Worm (Caenorhabditis elegans) whole organism, young adult: ENCODE data around the gene srx-133.
A peak's percentile ranks its signal among the peaks of the same experiment; 100 is the strongest.

Source experiments
- C06A6.2 ChIP-seq: fragments of 200-800 bp; sonication (Bioruptor generic); conservative IDR thresholded peaks from 2 replicates; pipeline ENCODE4 v1.3.6; 2022; ENCODE audit warnings: missing genetic modification characterization, missing compliant biosample characterization
- F49E8.2 ChIP-seq: sonication (generic microtip); optimal IDR thresholded peaks from 3 replicates; lab custom pipeline; 2017; ENCODE audit warnings: missing genetic modification characterization, mild to moderate bottlenecking, missing compliant biosample characterization, antibody characterized with exemption, moderate library complexity; ENCODE audit not compliant: insufficient read depth
- F52B5.7 ChIP-seq: sonication (generic microtip); optimal IDR thresholded peaks from 2 replicates; lab custom pipeline; 2016; ENCODE audit warnings: mild to moderate bottlenecking, missing genetic modification characterization, missing compliant biosample characterization
- F57C9.4 ChIP-seq: sonication (generic microtip); optimal IDR thresholded peaks from 2 replicates; lab custom pipeline; 2017; ENCODE audit warnings: mild to moderate bottlenecking, missing genetic modification characterization, missing compliant biosample characterization
- atf-7 ChIP-seq: sonication (generic microtip); optimal IDR thresholded peaks from 2 replicates; lab custom pipeline; 2017; ENCODE audit warnings: mild to moderate bottlenecking, missing genetic modification characterization, missing compliant biosample characterization
- bed-2 ChIP-seq: fragments of 200-800 bp; sonication (Bioruptor generic); IDR thresholded peaks from 2 replicates; pipeline ENCODE4 v1.3.6; 2022; ENCODE audit warnings: missing genetic modification reagents, missing genetic modification characterization, missing compliant biosample characterization
- cebp-1 ChIP-seq, 2 experiments: fragments of 200-800 bp in 1 of 2; sonication (Bioruptor generic) in 1 of 2; sonication (generic microtip) in 1 of 2; IDR thresholded peaks in 1 of 2; optimal IDR thresholded peaks in 1 of 2; 2 replicates each; pipeline versions ENCODE4 v1.3.6 to Lab custom; 2017 to 2022; ENCODE audit warnings: missing compliant biosample characterization in 2 of 2, missing genetic modification characterization in 2 of 2, mild to moderate bottlenecking in 1 of 2, missing genetic modification reagents in 1 of 2, moderate library complexity in 1 of 2
- ceh-100 ChIP-seq: fragments of 200-800 bp; sonication (Bioruptor generic); IDR thresholded peaks from 2 replicates; pipeline ENCODE4 v1.3.6; 2022; ENCODE audit warnings: missing genetic modification reagents, missing genetic modification characterization, missing compliant biosample characterization
- ceh-27 ChIP-seq: fragments of 200-800 bp; sonication (Bioruptor generic); optimal IDR thresholded peaks from 2 replicates; lab custom pipeline; 2018; ENCODE audit warnings: mild to moderate bottlenecking, missing genetic modification characterization, moderate library complexity, missing compliant biosample characterization
- die-1 ChIP-seq: sonication (generic microtip); optimal IDR thresholded peaks from 2 replicates; lab custom pipeline; 2016; ENCODE audit warnings: missing genotype, mild to moderate bottlenecking, missing genetic modification characterization, missing compliant biosample characterization
- hlh-26 ChIP-seq: fragments of 200-800 bp; sonication (Bioruptor generic); conservative IDR thresholded peaks from 2 replicates; pipeline ENCODE4 v1.3.6; 2022; ENCODE audit warnings: missing genetic modification reagents, missing genetic modification characterization, missing compliant biosample characterization
- hmg-1.2 ChIP-seq: fragments of 200-800 bp; sonication (Bioruptor generic); IDR thresholded peaks from 2 replicates; pipeline ENCODE4 v1.3.6; 2022; ENCODE audit warnings: missing genetic modification reagents, missing genetic modification characterization, missing compliant biosample characterization
- hsf-1 ChIP-seq: fragments of 200-800 bp; sonication (Bioruptor generic); IDR thresholded peaks from 2 replicates; pipeline ENCODE4 v1.3.6; 2022; ENCODE audit warnings: missing genetic modification reagents, missing genetic modification characterization, missing compliant biosample characterization
- nfyb-1 ChIP-seq: fragments of 200-800 bp; sonication (Bioruptor generic); IDR thresholded peaks from 2 replicates; pipeline ENCODE4 v1.3.6; 2022; ENCODE audit warnings: missing genetic modification reagents, missing genetic modification characterization, missing compliant biosample characterization
- nhr-179 ChIP-seq: sonication (generic microtip); optimal IDR thresholded peaks from 2 replicates; lab custom pipeline; 2016; ENCODE audit warnings: mild to moderate bottlenecking, missing genetic modification characterization, missing compliant biosample characterization
- nhr-27 ChIP-seq: fragments of 200-800 bp; sonication (Bioruptor generic); optimal IDR thresholded peaks from 2 replicates; lab custom pipeline; 2018; ENCODE audit warnings: mild to moderate bottlenecking, missing genetic modification characterization, moderate library complexity, missing compliant biosample characterization
- nhr-80 ChIP-seq: sonication (generic microtip); optimal IDR thresholded peaks from 2 replicates; lab custom pipeline; 2016; ENCODE audit warnings: missing genetic modification characterization, missing compliant biosample characterization
- snpc-1.3 ChIP-seq: sonication (generic microtip); optimal IDR thresholded peaks from 2 replicates; lab custom pipeline; 2017; ENCODE audit warnings: missing genetic modification characterization, mild to moderate bottlenecking, missing compliant biosample characterization, antibody characterized with exemption, moderate library complexity, missing genotype, missing genetic modification reagents; ENCODE audit not compliant: insufficient read depth
- tbx-9 ChIP-seq: sonication (generic microtip); optimal IDR thresholded peaks from 2 replicates; lab custom pipeline; 2016; ENCODE audit warnings: borderline replicate concordance, missing genetic modification characterization, inconsistent platforms, missing compliant biosample characterization
- unc-130 ChIP-seq: sonication (generic microtip); optimal IDR thresholded peaks from 2 replicates; lab custom pipeline; 2016; ENCODE audit warnings: missing genetic modification reagents, missing genetic modification characterization, missing compliant biosample characterization
- ztf-22 ChIP-seq: fragments of 200-800 bp; sonication (Bioruptor generic); optimal IDR thresholded peaks from 2 replicates; lab custom pipeline; 2018; ENCODE audit warnings: mild to moderate bottlenecking, missing genetic modification characterization, moderate library complexity, missing compliant biosample characterization

srx-133 gene

ce11 chrV:13893583-13893982 lies 45.1 kb downstream of the srx-133 start (continued):
- TF ChIP-seq cebp-1 (GFP tag; IDR thresholded peaks at IDR 0.05; lab: Robert Waterston, UW): no peak
- peak; percentile 1 for TF ChIP-seq cebp-1 (tag; optimal IDR thresholded peaks at IDR 0.05; lab: Kevin White, UChicago)

ce11 chrV:13898356-13898755 lies 49.9 kb downstream of the srx-133 start, which contains the start of gene cyp-35C1:
Gene cyp-35C1, minus strand, starts transcription at chrV:13898487.
- no peak for TF ChIP-seq unc-130 (GFP tag; lab: Kevin White, UChicago)
- TF ChIP-seq ceh-27 (GFP tag; lab: Kevin White, UChicago): no peak
- TF ChIP-seq nhr-80 (tag; lab: Kevin White, UChicago): peak; percentile 24
- no peak for TF ChIP-seq C06A6.2 (GFP tag; lab: Robert Waterston, UW)
- TF ChIP-seq nhr-179 (tag; lab: Kevin White, UChicago): no peak
- TF ChIP-seq die-1 (tag; lab: Kevin White, UChicago): no peak
- TF ChIP-seq snpc-1.3 (tag; lab: Kevin White, UChicago): no peak

ce11 chrV:13899213-13899612 lies 50.7 kb downstream of the srx-133 start, which contains the start of gene oac-3:
Gene oac-3, plus strand, starts transcription at chrV:13899513.
- no peak for TF ChIP-seq nfyb-1 (GFP tag; lab: Robert Waterston, UW)
- TF ChIP-seq bed-2: no peak
- no peak for TF ChIP-seq hsf-1 (GFP tag; lab: Robert Waterston, UW)
- no peak for TF ChIP-seq atf-7 (tag; lab: Kevin White, UChicago)
- TF ChIP-seq F49E8.2 (tag; lab: Kevin White, UChicago): no peak
- no peak for TF ChIP-seq ceh-100
- no peak for TF ChIP-seq F57C9.4 (tag; lab: Kevin White, UChicago)
- TF ChIP-seq ztf-22 (GFP tag; lab: Kevin White, UChicago): no peak
- no peak for TF ChIP-seq hlh-26 (GFP tag; lab: Robert Waterston, UW)
- TF ChIP-seq nhr-27 (tag; lab: Kevin White, UChicago): no peak
- no peak for TF ChIP-seq F52B5.7 (tag; lab: Kevin White, UChicago)
- TF ChIP-seq tbx-9 (tag; lab: Kevin White, UChicago): no peak
- TF ChIP-seq hmg-1.2: no peak
